Worm (Caenorhabditis elegans) whole organism, L1 larva: ENCODE data around the gene tag-321.

Experiments used
- aha-1 ChIP-seq: fragments of 150-350 bp; optimal IDR thresholded peaks from 2 replicates; lab custom pipeline; 2014; ENCODE audit warnings: missing biosample characterization, missing genetic modification characterization
- alr-1 ChIP-seq: fragments of 200-800 bp; sonication (Bioruptor generic); optimal IDR thresholded peaks from 2 replicates; lab custom pipeline; 2018; ENCODE audit warnings: borderline replicate concordance, mild to moderate bottlenecking, missing genetic modification characterization, missing compliant biosample characterization
- aly-2 ChIP-seq: fragments of 150-350 bp; optimal IDR thresholded peaks from 2 replicates; lab custom pipeline; 2014; ENCODE audit warnings: missing biosample characterization, missing genetic modification characterization
- blmp-1 ChIP-seq: fragments of 150-350 bp; optimal IDR thresholded peaks from 2 replicates; lab custom pipeline; 2014; ENCODE audit warnings: missing biosample characterization, missing genetic modification characterization
- ceh-8 ChIP-seq: fragments of 200-800 bp; sonication (Bioruptor generic); optimal IDR thresholded peaks from 2 replicates; lab custom pipeline; 2018; ENCODE audit warnings: mild to moderate bottlenecking, missing genetic modification characterization, moderate library complexity, missing compliant biosample characterization
- ceh-88 ChIP-seq: fragments of 200-800 bp; sonication (Bioruptor generic); IDR thresholded peaks from 2 replicates; pipeline ENCODE4 v1.3.6; 2022; ENCODE audit warnings: missing genetic modification characterization, missing compliant biosample characterization
- dpl-1 ChIP-seq, 3 experiments: fragments of 150-350 bp in 2 of 3; sonication (generic microtip) in 1 of 3; optimal IDR thresholded peaks; 2 replicates each; lab custom pipeline; 2014 to 2017; ENCODE audit warnings: missing biosample characterization in 3 of 3, missing genetic modification characterization in 3 of 3, missing genetic modification reagents in 3 of 3
- dsc-1 ChIP-seq: sonication (generic microtip); optimal IDR thresholded peaks from 2 replicates; lab custom pipeline; 2016; ENCODE audit warnings: mild to moderate bottlenecking, missing genetic modification characterization, missing compliant biosample characterization
- efl-1 ChIP-seq, 4 experiments: fragments of 150-350 bp; optimal IDR thresholded peaks in 3 of 4; peaks in 1 of 4; 1 replicate in 1 of 4; 2 replicates in 3 of 4; lab custom pipeline; 2014; ENCODE audit warnings: missing biosample characterization in 2 of 4, missing genetic modification characterization in 2 of 4, missing genetic modification reagents in 2 of 4
- egl-13 ChIP-seq: sonication (generic microtip); optimal IDR thresholded peaks from 2 replicates; lab custom pipeline; 2016; ENCODE audit warnings: missing genotype, missing genetic modification reagents, missing genetic modification characterization, missing compliant biosample characterization
- elt-2 ChIP-seq: sonication (generic microtip); optimal IDR thresholded peaks from 2 replicates; lab custom pipeline; 2016; ENCODE audit warnings: missing genetic modification characterization, mild to moderate bottlenecking, inconsistent platforms, missing compliant biosample characterization, missing genetic modification reagents
- fkh-8 ChIP-seq: sonication (generic microtip); optimal IDR thresholded peaks from 2 replicates; lab custom pipeline; 2016; ENCODE audit warnings: mild to moderate bottlenecking, missing genetic modification characterization, missing compliant biosample characterization
- fos-1 ChIP-seq: fragments of 150-350 bp; optimal IDR thresholded peaks from 2 replicates; lab custom pipeline; 2014; ENCODE audit warnings: missing biosample characterization, missing genetic modification characterization
- irx-1 ChIP-seq: sonication (generic microtip); optimal IDR thresholded peaks from 2 replicates; lab custom pipeline; 2016; ENCODE audit warnings: missing genetic modification characterization, missing compliant biosample characterization
- isw-1 ChIP-seq: fragments of 200-800 bp; sonication (Bioruptor generic); IDR thresholded peaks from 2 replicates; pipeline ENCODE4 v1.3.6; 2022; ENCODE audit warnings: missing genetic modification characterization, missing compliant biosample characterization
- jun-1 ChIP-seq: fragments of 150-350 bp; optimal IDR thresholded peaks from 2 replicates; lab custom pipeline; 2014; ENCODE audit warnings: missing biosample characterization, missing genetic modification reagents, missing genetic modification characterization
- lin-13 ChIP-seq: fragments of 150-350 bp; optimal IDR thresholded peaks from 2 replicates; lab custom pipeline; 2014; ENCODE audit warnings: missing biosample characterization, missing genetic modification reagents, missing genetic modification characterization
- lin-15B ChIP-seq: fragments of 150-350 bp; sonication (generic microtip); optimal IDR thresholded peaks from 3 replicates; lab custom pipeline; 2014; ENCODE audit warnings: missing biosample characterization, missing genetic modification characterization
- lin-35 ChIP-seq, 2 experiments: fragments of 150-350 bp; optimal IDR thresholded peaks; 2 replicates each; lab custom pipeline; 2014; ENCODE audit warnings: missing biosample characterization in 2 of 2, missing genetic modification characterization in 2 of 2, missing genetic modification reagents in 2 of 2
- lin-39 ChIP-seq: fragments of 150-350 bp; optimal IDR thresholded peaks from 2 replicates; lab custom pipeline; 2014; ENCODE audit warnings: missing biosample characterization, missing genetic modification reagents, missing genetic modification characterization
- lsy-2 ChIP-seq, 2 experiments: fragments of 150-350 bp; optimal IDR thresholded peaks; 2 replicates each; lab custom pipeline; 2014; ENCODE audit warnings: missing biosample characterization in 2 of 2, missing genetic modification characterization in 2 of 2
- mab-9 ChIP-seq: fragments of 200-800 bp; sonication (Bioruptor generic); IDR thresholded peaks from 2 replicates; pipeline ENCODE4 v1.3.6; 2022; ENCODE audit warnings: missing genetic modification reagents, missing genetic modification characterization, missing compliant biosample characterization
- mdl-1 ChIP-seq, 2 experiments: fragments of 150-350 bp; optimal IDR thresholded peaks; 2 replicates each; lab custom pipeline; 2014 to 2017; ENCODE audit warnings: missing biosample characterization in 2 of 2, missing genetic modification characterization in 2 of 2, inconsistent platforms in 1 of 2
- mef-2 ChIP-seq: fragments of 150-350 bp; optimal IDR thresholded peaks from 2 replicates; lab custom pipeline; 2014; ENCODE audit warnings: missing biosample characterization, missing genetic modification characterization
- mep-1 ChIP-seq: fragments of 150-350 bp; optimal IDR thresholded peaks from 2 replicates; lab custom pipeline; 2014; ENCODE audit warnings: missing biosample characterization, missing genetic modification characterization
- nhr-12 ChIP-seq: sonication (generic microtip); optimal IDR thresholded peaks from 2 replicates; lab custom pipeline; 2017; ENCODE audit warnings: missing biosample characterization, missing genetic modification characterization
- nhr-19 ChIP-seq: fragments of 200-800 bp; sonication (Bioruptor generic); conservative IDR thresholded peaks from 2 replicates; pipeline ENCODE4 v1.3.6; 2022; ENCODE audit warnings: missing genetic modification characterization, missing compliant biosample characterization
- nhr-20 ChIP-seq: sonication (generic microtip); optimal IDR thresholded peaks from 2 replicates; lab custom pipeline; 2016; ENCODE audit warnings: mild to moderate bottlenecking, missing genetic modification characterization, missing compliant biosample characterization
- nhr-237 ChIP-seq: fragments of 150-350 bp; optimal IDR thresholded peaks from 2 replicates; lab custom pipeline; 2014; ENCODE audit warnings: missing biosample characterization, missing genetic modification characterization
- nhr-28 ChIP-seq: fragments of 150-350 bp; optimal IDR thresholded peaks from 2 replicates; lab custom pipeline; 2014; ENCODE audit warnings: missing biosample characterization, missing genetic modification characterization
- nhr-47 ChIP-seq: sonication (generic microtip); optimal IDR thresholded peaks from 2 replicates; lab custom pipeline; 2016; ENCODE audit warnings: mild to moderate bottlenecking, missing genetic modification characterization, moderate library complexity, missing compliant biosample characterization
- nhr-76 ChIP-seq: sonication (generic microtip); optimal IDR thresholded peaks from 2 replicates; lab custom pipeline; 2017; ENCODE audit warnings: missing biosample characterization, missing genetic modification characterization
- nhr-77 ChIP-seq: fragments of 150-350 bp; optimal IDR thresholded peaks from 2 replicates; lab custom pipeline; 2014; ENCODE audit warnings: missing biosample characterization, missing genetic modification characterization
- nhr-85 ChIP-seq: sonication (generic microtip); peaks from one replicate; lab custom pipeline; 2016; ENCODE audit warnings: missing genetic modification characterization, inconsistent platforms, missing compliant biosample characterization
- pax-3 ChIP-seq: fragments of 200-800 bp; sonication (Bioruptor generic); optimal IDR thresholded peaks from 2 replicates; lab custom pipeline; 2018; ENCODE audit warnings: mild to moderate bottlenecking, missing genetic modification characterization, moderate library complexity, missing compliant biosample characterization
- rnt-1 ChIP-seq: sonication (generic microtip); optimal IDR thresholded peaks from 2 replicates; lab custom pipeline; 2016; ENCODE audit warnings: mild to moderate bottlenecking, missing genetic modification characterization, moderate library complexity, missing compliant biosample characterization
- snpc-4 ChIP-seq: fragments of 150-350 bp; optimal IDR thresholded peaks from 2 replicates; lab custom pipeline; 2014; ENCODE audit warnings: missing biosample characterization, missing genetic modification characterization
- snu-23 ChIP-seq: sonication (generic microtip); optimal IDR thresholded peaks from 2 replicates; lab custom pipeline; 2016; ENCODE audit warnings: missing genetic modification characterization, missing compliant biosample characterization
- sup-37 ChIP-seq: fragments of 200-800 bp; sonication (Bioruptor generic); optimal IDR thresholded peaks from 2 replicates; lab custom pipeline; 2018; ENCODE audit warnings: mild to moderate bottlenecking, missing genetic modification characterization, missing compliant biosample characterization
- swsn-7 ChIP-seq: sonication (generic microtip); optimal IDR thresholded peaks from 2 replicates; lab custom pipeline; 2016; ENCODE audit warnings: missing genetic modification characterization, missing compliant biosample characterization
- tlp-1 ChIP-seq: fragments of 150-350 bp; optimal IDR thresholded peaks from 2 replicates; lab custom pipeline; 2014; ENCODE audit warnings: missing biosample characterization, missing genetic modification characterization
- unc-130 ChIP-seq: fragments of 150-350 bp; optimal IDR thresholded peaks from 2 replicates; lab custom pipeline; 2017; ENCODE audit warnings: missing biosample characterization, missing genetic modification characterization, inconsistent platforms
- unc-30 ChIP-seq: sonication (generic microtip); optimal IDR thresholded peaks from 2 replicates; lab custom pipeline; 2017; ENCODE audit warnings: missing biosample characterization, missing genetic modification characterization
- unc-86 ChIP-seq: sonication (generic microtip); optimal IDR thresholded peaks from 2 replicates; lab custom pipeline; 2016; ENCODE audit warnings: missing genetic modification characterization, missing compliant biosample characterization
- unc-98 ChIP-seq: fragments of 200-800 bp; sonication (Bioruptor generic); IDR thresholded peaks from 2 replicates; pipeline ENCODE4 v1.3.6; 2022; ENCODE audit warnings: missing genetic modification characterization, missing compliant biosample characterization
- vab-15 ChIP-seq: sonication (generic microtip); optimal IDR thresholded peaks from 2 replicates; lab custom pipeline; 2017; ENCODE audit warnings: missing genotype, mild to moderate bottlenecking, missing genetic modification characterization, missing compliant biosample characterization
- zag-1 ChIP-seq: fragments of 150-350 bp; optimal IDR thresholded peaks from 2 replicates; lab custom pipeline; 2014; ENCODE audit warnings: missing biosample characterization, missing genetic modification characterization
- ztf-4 ChIP-seq: fragments of 150-350 bp; optimal IDR thresholded peaks from 2 replicates; lab custom pipeline; 2014; ENCODE audit warnings: missing biosample characterization, missing genetic modification characterization

Gene tag-321

DNA sequence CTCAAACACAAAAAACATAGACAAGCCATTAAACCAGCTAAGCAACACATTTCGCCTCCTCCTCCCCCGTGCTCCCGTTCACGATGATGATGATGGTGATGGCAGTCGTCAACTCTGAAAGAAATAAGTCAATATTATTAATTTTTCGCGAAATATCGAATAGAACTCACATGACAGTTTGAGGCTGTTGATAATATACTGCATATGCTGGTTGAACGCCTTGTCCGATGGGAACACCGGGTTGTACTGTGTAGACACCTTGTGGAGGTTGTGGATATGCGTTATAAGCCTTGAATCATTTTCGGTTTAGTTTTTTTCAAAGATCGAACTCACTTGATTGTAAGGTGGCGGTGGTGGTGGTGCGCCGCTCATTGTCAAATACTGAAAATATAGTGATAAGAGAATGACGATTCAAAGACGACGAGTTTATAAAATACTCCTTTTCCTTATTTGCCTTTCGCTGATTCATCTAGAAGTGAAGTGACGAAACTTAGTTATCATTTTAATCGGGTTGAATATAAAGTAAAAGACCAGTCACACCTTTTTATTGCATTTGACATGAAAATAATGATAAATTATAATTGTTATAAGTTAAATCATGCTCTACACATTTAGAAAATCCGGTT lies 8.3 kb upstream of the tag-321 start, which contains the start of gene C33H5.13:
C33H5.13 (minus strand) TSS at position 443 of the 626 bp plus-strand sequence.
- TF ChIP-seq mdl-1 (tag; optimal IDR thresholded peaks at IDR 0.05; lab: Kevin White, UChicago) (no peak), elt-2 (peak; percentile 34), fos-1 (no peak), efl-1 (optimal IDR thresholded peaks at IDR 0.05; lab: Kevin White, UChicago) (peak in 1 of 2 experiments; percentile 6), efl-1 (GFP tag; optimal IDR thresholded peaks at IDR 0.05 in 1 of 2; lab: Kevin White, UChicago) (peak in 1 of 2 experiments; percentile 56), snpc-4 (tag; lab: Kevin White, UChicago) (no peak), nhr-28 (tag; lab: Kevin White, UChicago) (no peak), lin-35 (GFP tag; optimal IDR thresholded peaks at IDR 0.05; lab: Kevin White, UChicago) (peak in 1 of 2 experiments; percentile 20), blmp-1 (tag; lab: Kevin White, UChicago) (no peak)

ce11 chrIV:7790801-7791588 lies 7.3 kb upstream of the tag-321 start, which contains the start of gene rsp-6:
Gene rsp-6 (minus strand): TSS chrIV:7791229.
- TF ChIP-seq ceh-88 (GFP tag; lab: Robert Waterston, UW) (peak; percentile 65), tlp-1 (no peak), nhr-85 (tag; lab: Kevin White, UChicago) (peak; percentile 89), unc-98 (GFP tag; lab: Robert Waterston, UW) (no peak), irx-1 (peak; percentile 37), aha-1 (peak; percentile 5), nhr-20 (tag; lab: Kevin White, UChicago) (peak; percentile 85), unc-86 (tag; lab: Kevin White, UChicago) (peak; percentile 83), mab-9 (GFP tag; lab: Robert Waterston, UW) (no peak), lin-15B (peak; percentile 96), mep-1 (tag; lab: Kevin White, UChicago) (peak; percentile 84), elt-2 (peak; percentile 47), nhr-12 (tag; lab: Kevin White, UChicago) (no peak), lin-39 (tag; lab: Kevin White, UChicago) (peak; percentile 50), vab-15 (peak; percentile 90), snu-23 (GFP tag; lab: Kevin White, UChicago) (peak; percentile 92), ceh-8 (no peak), aly-2 (tag; lab: Kevin White, UChicago) (peak; percentile 51), lin-13 (GFP tag; lab: Kevin White, UChicago) (peak; percentile 83), rnt-1 (tag; lab: Kevin White, UChicago) (peak; percentile 81), swsn-7 (peak; percentile 84), dpl-1 (GFP tag; optimal IDR thresholded peaks at IDR 0.05; lab: Kevin White, UChicago) (peak; percentile 92 to 96 (median 94)), pax-3 (no peak), ztf-4 (peak; percentile 73), nhr-19 (GFP tag; lab: Robert Waterston, UW) (peak; percentile 79), jun-1 (peak; percentile 71), nhr-47 (tag; lab: Kevin White, UChicago) (peak; percentile 87), isw-1 (GFP tag; lab: Robert Waterston, UW) (peak; percentile 83), nhr-237 (peak; percentile 76), blmp-1 (tag; lab: Kevin White, UChicago) (peak; percentile 84), lin-35 (GFP tag; optimal IDR thresholded peaks at IDR 0.05; lab: Kevin White, UChicago) (peak; percentile 95 to 98), unc-130 (tag; lab: Kevin White, UChicago) (peak; percentile 87), sup-37 (GFP tag; lab: Kevin White, UChicago) (no peak), mef-2 (tag; lab: Kevin White, UChicago) (peak; percentile 54), egl-13 (peak; percentile 69), alr-1 (tag; lab: Kevin White, UChicago) (no peak), zag-1 (tag; lab: Kevin White, UChicago) (no peak), lsy-2 (tag; optimal IDR thresholded peaks at IDR 0.05; lab: Kevin White, UChicago) (peak; percentile 98 to 99), unc-30 (tag; lab: Kevin White, UChicago) (no peak), nhr-77 (tag; lab: Kevin White, UChicago) (peak; percentile 78), fkh-8 (tag; lab: Kevin White, UChicago) (peak; percentile 79), efl-1 (optimal IDR thresholded peaks at IDR 0.05; lab: Kevin White, UChicago) (peak; percentile 91 to 95), efl-1 (GFP tag; optimal IDR thresholded peaks at IDR 0.05 in 1 of 2; lab: Kevin White, UChicago) (peak; percentile 92 to 99), dsc-1 (peak; percentile 79), nhr-76 (tag; lab: Kevin White, UChicago) (no peak)
